Fruit fly (Drosophila melanogaster) whole organism, pupa: ENCODE measurements around the gene CG34057.

Experiments
- CG10348 ChIP-seq: fragments of 200-800 bp; sonication (Bioruptor generic); IDR thresholded peaks from 2 replicates; pipeline ENCODE4 v1.3.6; 2022; ENCODE audit warnings: missing biosample characterization, missing genetic modification characterization
- CG12605 ChIP-seq: fragments of 200-800 bp; sonication (Bioruptor generic); IDR thresholded peaks from 2 replicates; pipeline ENCODE4 v1.3.6; 2022; ENCODE audit warnings: missing biosample characterization, missing genetic modification characterization
- CG13204 ChIP-seq: fragments of 200-800 bp; sonication (Bioruptor generic); optimal IDR thresholded peaks from 2 replicates; lab custom pipeline; 2018; ENCODE audit warnings: missing biosample characterization, mild to moderate bottlenecking, missing genetic modification characterization, moderate library complexity
- CG17806 ChIP-seq: fragments of 200-800 bp; sonication (Bioruptor generic); optimal IDR thresholded peaks from 2 replicates; lab custom pipeline; 2018; ENCODE audit warnings: missing biosample characterization, mild to moderate bottlenecking, missing genetic modification characterization, moderate library complexity
- CG4496 ChIP-seq: fragments of 200-800 bp; sonication (Bioruptor generic); IDR thresholded peaks from 3 replicates; pipeline ENCODE4 v1.3.6; 2022; ENCODE audit warnings: missing biosample characterization, missing genetic modification characterization
- CG8159 ChIP-seq: fragments of 200-800 bp; sonication (Bioruptor generic); optimal IDR thresholded peaks from 3 replicates; lab custom pipeline; 2018; ENCODE audit warnings: missing biosample characterization, mild to moderate bottlenecking, missing genetic modification characterization, moderate library complexity
- CG8301 ChIP-seq: fragments of 200-800 bp; sonication (Bioruptor generic); optimal IDR thresholded peaks from 2 replicates; lab custom pipeline; 2018; ENCODE audit warnings: missing biosample characterization, mild to moderate bottlenecking, missing genetic modification characterization
- CG9948 ChIP-seq: fragments of 200-800 bp; sonication (Bioruptor generic); optimal IDR thresholded peaks from 2 replicates; lab custom pipeline; 2018; ENCODE audit warnings: missing biosample characterization, mild to moderate bottlenecking, missing genetic modification characterization, moderate library complexity
- EcR ChIP-seq: fragments of 200-800 bp; sonication (Bioruptor generic); optimal IDR thresholded peaks from 3 replicates; lab custom pipeline; 2019; ENCODE audit warnings: missing biosample characterization, missing genetic modification characterization, mild to moderate bottlenecking, moderate library complexity, missing genetic modification reagents
- Ets98B ChIP-seq: fragments of 200-800 bp; sonication (Bioruptor generic); IDR thresholded peaks from 2 replicates; pipeline ENCODE4 v1.3.6; 2022; ENCODE audit warnings: missing biosample characterization, missing genetic modification characterization
- Pif1A ChIP-seq: fragments of 200-800 bp; sonication (Bioruptor generic); optimal IDR thresholded peaks from 3 replicates; lab custom pipeline; 2016; ENCODE audit warnings: missing biosample characterization, missing genetic modification characterization
- fd96Ca ChIP-seq: fragments of 200-800 bp; sonication (Bioruptor generic); IDR thresholded peaks from 3 replicates; pipeline ENCODE4 v1.3.6; 2022; ENCODE audit warnings: missing biosample characterization, missing genetic modification characterization
- gl ChIP-seq: fragments of 200-800 bp; sonication (Bioruptor generic); optimal IDR thresholded peaks from 2 replicates; lab custom pipeline; 2018; ENCODE audit warnings: missing biosample characterization, mild to moderate bottlenecking, missing genetic modification characterization

DNA sequence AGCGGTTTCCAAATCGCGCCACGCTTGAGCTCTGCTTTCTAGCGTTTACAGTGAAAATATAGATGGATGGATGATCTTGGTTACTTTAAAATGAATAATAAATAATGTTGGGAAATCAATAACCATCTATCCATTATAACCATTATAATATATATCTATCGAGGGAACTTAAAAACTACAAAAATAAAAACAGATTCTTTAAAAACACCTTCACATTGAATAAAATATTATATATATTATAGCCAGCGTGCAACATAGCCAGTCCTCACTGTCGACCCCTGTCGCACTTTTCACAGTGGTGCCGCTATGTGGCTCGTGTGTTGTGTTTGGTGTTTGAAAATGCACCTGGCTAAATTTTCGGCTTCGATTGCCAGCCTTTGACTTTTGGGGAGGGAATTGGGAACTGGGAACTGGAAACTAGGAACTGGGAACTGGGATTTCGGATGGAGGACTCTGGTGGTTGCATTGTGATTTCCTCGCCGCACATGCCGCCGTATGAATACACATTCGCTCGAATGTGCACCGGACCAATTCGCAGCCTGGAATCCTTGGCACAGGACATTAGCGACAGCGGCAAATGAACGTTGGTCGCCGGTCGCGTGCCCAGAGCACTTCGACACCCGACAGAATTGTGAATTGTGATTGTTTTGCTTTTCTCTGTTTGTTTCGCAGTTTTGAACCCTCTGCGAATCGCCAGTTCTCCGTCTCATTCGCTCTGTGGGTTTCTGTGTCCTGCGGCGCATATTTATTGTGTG lies 8.0 kb downstream of the CG34057 start:
- no peak for TF ChIP-seq CG12605
- TF ChIP-seq EcR (GFP tag; lab: Kevin White, UChicago) = no peak
- no peak for TF ChIP-seq CG10348 (GFP tag; lab: Robert Waterston, UW)
- no peak for TF ChIP-seq Ets98B (GFP tag; lab: Robert Waterston, UW)
- TF ChIP-seq gl (tag; lab: Kevin White, UChicago) = no peak
- TF ChIP-seq CG9948 = no peak
- no peak for TF ChIP-seq CG17806 (tag; lab: Kevin White, UChicago)
- no peak for TF ChIP-seq CG8301 (tag; lab: Kevin White, UChicago)
- TF ChIP-seq CG13204 = no peak
- TF ChIP-seq CG4496 (GFP tag; lab: Robert Waterston, UW) = no peak
- TF ChIP-seq CG8159 (tag; lab: Kevin White, UChicago) = peak; percentile 36
- TF ChIP-seq fd96Ca = no peak
- TF ChIP-seq Pif1A = no peak
